Worm (Caenorhabditis elegans): Measurements from ENCODE around the gene sre-39.

sre-39 gene

DNA sequence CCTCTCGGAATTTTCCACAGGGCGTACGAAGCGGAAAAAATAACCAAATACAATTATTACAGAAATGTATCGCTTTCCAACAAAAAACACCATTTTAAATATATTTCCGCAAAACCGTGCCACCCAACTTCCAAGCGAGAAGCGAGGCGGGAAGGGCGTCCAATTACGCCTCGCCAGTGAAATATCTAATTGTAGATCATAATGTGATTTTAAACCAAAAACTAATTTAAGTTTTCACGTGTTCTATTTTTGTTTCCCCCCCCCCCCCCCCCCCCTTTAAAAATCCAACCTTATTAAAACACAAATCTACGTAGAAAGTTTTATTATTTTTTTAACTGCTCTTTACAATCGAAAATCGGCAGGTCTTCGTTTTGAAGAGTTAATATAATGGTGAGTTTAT lies 2.4 kb downstream of the sre-39 start, which contains the start of gene F10G7.12:
F10G7.12 (plus strand) TSS at position 301 of the 400 bp plus-strand sequence.
- TF ChIP-seq dmd-6 (GFP tag; IDR thresholded peaks at IDR 0.05) (no peak), ceh-28 (tag; optimal IDR thresholded peaks at IDR 0.05) (no peak), T26A8.4 (GFP tag; IDR thresholded peaks at IDR 0.05) (no peak), ama-1 (optimal IDR thresholded peaks at IDR 0.05) (no peak), nhr-76 (tag; optimal IDR thresholded peaks at IDR 0.05) (no peak), nhr-10 (tag; optimal IDR thresholded peaks at IDR 0.05) (no peak), daf-12 (tag; optimal IDR thresholded peaks at IDR 0.05) (no peak), rbr-2 (tag; optimal IDR thresholded peaks at IDR 0.05) (no peak), hif-1 (tag; optimal IDR thresholded peaks at IDR 0.05) (no peak), tra-1 (GFP tag; IDR thresholded peaks at IDR 0.05) (no peak), spr-1 (tag; optimal IDR thresholded peaks at IDR 0.05) (no peak), F26F4.8 (GFP tag; conservative IDR thresholded peaks at IDR 0.05) (no peak)

DNA sequence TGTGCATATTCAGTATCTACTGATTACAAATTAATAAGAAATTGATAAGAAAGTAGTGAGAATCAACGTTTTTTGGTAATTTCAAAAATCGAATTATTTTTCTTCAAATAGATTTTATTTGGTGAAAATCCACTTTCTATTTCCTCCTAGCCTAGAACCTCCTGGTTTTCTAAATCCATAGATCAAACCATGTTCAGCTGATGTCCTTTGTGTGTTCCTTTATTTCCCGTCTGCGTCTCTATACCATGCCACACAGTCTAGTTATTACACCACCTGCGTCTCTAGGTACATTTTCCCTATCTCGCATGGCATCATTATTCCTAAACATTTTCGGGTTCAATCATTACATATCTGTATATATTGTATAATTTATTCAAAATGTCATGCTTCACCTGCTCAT lies 6.1 kb downstream of the sre-39 start, which contains the start of gene F10G7.5:
F10G7.5 (plus strand) TSS at position 286 of the 400 bp plus-strand sequence.
- TF ChIP-seq spr-3 (GFP tag; optimal IDR thresholded peaks at IDR 0.05), result no peak
- peak; percentile 7 for TF ChIP-seq nhr-48 (tag; optimal IDR thresholded peaks at IDR 0.05)
- no peak for TF ChIP-seq skn-1 (tag; optimal IDR thresholded peaks at IDR 0.05)
- peak; percentile 31 for TF ChIP-seq nhr-28 (tag; optimal IDR thresholded peaks at IDR 0.05)
- TF ChIP-seq lin-13 (GFP tag; optimal IDR thresholded peaks at IDR 0.05), result no peak
- TF ChIP-seq pqm-1 (tag; optimal IDR thresholded peaks at IDR 0.05), result peak; percentile 34
- TF ChIP-seq lin-38 (GFP tag; IDR thresholded peaks at IDR 0.05), result no peak
- peak; percentile 68 for TF ChIP-seq hlh-11 (tag; optimal IDR thresholded peaks at IDR 0.05)

DNA sequence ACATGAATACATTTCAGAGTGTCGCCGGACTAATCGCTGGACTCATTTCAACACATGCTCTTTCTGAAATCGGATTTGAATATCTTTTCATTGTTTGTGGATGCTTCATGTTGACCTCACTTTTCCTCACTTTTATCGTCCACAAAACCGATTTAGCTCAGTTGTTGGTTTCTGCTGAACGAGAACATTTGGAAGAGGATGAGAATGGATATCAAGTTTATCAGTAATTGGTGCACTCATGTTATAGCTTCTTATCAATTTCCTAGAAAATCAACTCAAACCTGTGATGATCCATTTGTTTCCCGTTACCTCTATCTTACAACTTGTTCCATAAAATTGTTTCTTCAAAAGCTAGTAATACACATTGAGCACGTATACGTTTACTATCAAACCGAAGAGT lies 9.0 kb downstream of the sre-39 start:
- TF ChIP-seq zip-11 (GFP tag; IDR thresholded peaks at IDR 0.05) (no peak), snpc-1.2 (GFP tag; IDR thresholded peaks at IDR 0.05) (no peak), lim-7 (GFP tag; IDR thresholded peaks at IDR 0.05) (no peak), ceh-44 (GFP tag; IDR thresholded peaks at IDR 0.05) (no peak), D1046.2 (GFP tag; IDR thresholded peaks at IDR 0.05) (no peak), ceh-82 (tag; optimal IDR thresholded peaks at IDR 0.05) (no peak), F49E8.2 (tag; optimal IDR thresholded peaks at IDR 0.05; ENCODE audit: borderline replicate concordance) (peak; percentile 47), saeg-2 (GFP tag; IDR thresholded peaks at IDR 0.05) (no peak), daf-16 (GFP tag; optimal IDR thresholded peaks at IDR 0.05) (peak in 1 of 2 experiments; percentile 6), daf-16 (tag; optimal IDR thresholded peaks at IDR 0.05) (no peak), arid-1 (GFP tag; conservative IDR thresholded peaks at IDR 0.05) (peak; percentile 20; the same call in 1 of the 2 replicates), egl-27 (tag; optimal IDR thresholded peaks at IDR 0.05) (no peak), jun-1 (tag; optimal IDR thresholded peaks at IDR 0.05) (no peak), aha-1 (tag) (peak; percentile 60), lin-38 (GFP tag; IDR thresholded peaks at IDR 0.05) (peak; percentile 56), nhr-237 (tag; optimal IDR thresholded peaks at IDR 0.05) (no peak), R02D3.7 (tag; optimal IDR thresholded peaks at IDR 0.05) (no peak), mes-2 (tag; optimal IDR thresholded peaks at IDR 0.05; ENCODE audit: poor library complexity, severe bottlenecking) (peak; percentile 7), zfp-3 (GFP tag; conservative IDR thresholded peaks at IDR 0.05) (no peak), ces-1 (GFP tag; optimal IDR thresholded peaks at IDR 0.05) (no peak), ama-1 (optimal IDR thresholded peaks at IDR 0.05) (no peak), lin-1 (GFP tag; IDR thresholded peaks at IDR 0.05) (no peak), T26A8.4 (GFP tag; IDR thresholded peaks at IDR 0.05) (peak; percentile 40; the same call in 1 of the 2 replicates), ceh-28 (tag; optimal IDR thresholded peaks at IDR 0.05) (no peak), snpc-4 (tag; optimal IDR thresholded peaks at IDR 0.05) (no peak), Y105C5A.15 (GFP tag; IDR thresholded peaks at IDR 0.05) (0 out of 2 replicates have a peak, but pooled peaks have one; percentile 62), nhr-28 (tag; optimal IDR thresholded peaks at IDR 0.05) (no peak), lin-39 (tag; optimal IDR thresholded peaks at IDR 0.05) (no peak)
